Worm (Caenorhabditis elegans): ENCODE results near the gene srz-13.

DNA sequence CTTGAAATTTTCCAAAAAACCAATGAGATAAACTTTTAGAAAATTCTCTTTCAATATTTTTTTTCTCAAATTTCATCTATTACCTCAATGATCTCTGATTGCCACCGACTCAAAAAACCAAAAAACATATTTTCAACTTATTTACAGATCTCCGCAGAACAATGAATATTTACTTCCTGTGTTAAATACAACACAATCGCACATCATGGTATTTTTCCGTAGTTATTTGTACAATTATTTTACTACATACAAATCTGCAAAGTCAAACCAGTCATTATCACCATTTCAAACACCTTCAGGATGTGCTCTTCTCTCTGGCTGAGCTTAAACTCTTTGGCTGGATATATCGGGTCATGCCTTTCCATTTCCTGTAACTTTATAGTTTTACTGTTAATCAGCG, 16.3 kb upstream of the srz-13 start, which contains the start of gene str-108:
- TF ChIP-seq ces-1 (GFP tag; optimal IDR thresholded peaks at IDR 0.05) (no peak), lin-14 (GFP tag; optimal IDR thresholded peaks at IDR 0.05) (no peak), alr-1 (tag; optimal IDR thresholded peaks at IDR 0.05; ENCODE audit: borderline replicate concordance) (no peak), nhr-19 (GFP tag; conservative IDR thresholded peaks at IDR 0.05) (no peak), elt-2 (tag; optimal IDR thresholded peaks at IDR 0.05) (no peak), egl-27 (tag; optimal IDR thresholded peaks at IDR 0.05) (no peak), aly-2 (tag; optimal IDR thresholded peaks at IDR 0.05) (no peak), tbx-2 (tag; optimal IDR thresholded peaks at IDR 0.05) (no peak), C34B4.2 (tag; optimal IDR thresholded peaks at IDR 0.05) (no peak), skn-1 (tag; optimal IDR thresholded peaks at IDR 0.05) (no peak), nhr-237 (tag; optimal IDR thresholded peaks at IDR 0.05) (no peak)

All from whole organism, L1 larva.